Worm (Caenorhabditis elegans) whole organism, L2 larva: ENCODE measurements around the gene C25E10.5.

Experiments used
- R02D3.7 ChIP-seq: fragments of 150-350 bp; optimal IDR thresholded peaks from 2 replicates; lab custom pipeline; 2014; ENCODE audit warnings: missing biosample characterization, missing genetic modification characterization
- ZK546.5 ChIP-seq: sonication (generic microtip); optimal IDR thresholded peaks from 2 replicates; lab custom pipeline; 2017; ENCODE audit warnings: missing biosample characterization, missing genetic modification characterization
- alr-1 ChIP-seq: fragments of 150-350 bp; optimal IDR thresholded peaks from 2 replicates; lab custom pipeline; 2014; ENCODE audit warnings: missing biosample characterization, missing genetic modification characterization
- ama-1 ChIP-seq: fragments of 150-350 bp; optimal IDR thresholded peaks from 2 replicates; lab custom pipeline; 2018; ENCODE audit warnings: inconsistent platforms
- ceh-16 ChIP-seq: fragments of 150-350 bp; optimal IDR thresholded peaks from 2 replicates; lab custom pipeline; 2014; ENCODE audit warnings: missing biosample characterization, missing genetic modification characterization
- ceh-82 ChIP-seq: fragments of 150-350 bp; optimal IDR thresholded peaks from 2 replicates; lab custom pipeline; 2014; ENCODE audit warnings: missing biosample characterization, missing genetic modification characterization
- crh-2 ChIP-seq: sonication (generic microtip); optimal IDR thresholded peaks from 2 replicates; lab custom pipeline; 2017; ENCODE audit warnings: missing biosample characterization, missing genetic modification characterization
- dmd-4 ChIP-seq: sonication (generic microtip); optimal IDR thresholded peaks from 2 replicates; lab custom pipeline; 2017; ENCODE audit warnings: missing biosample characterization, missing genetic modification characterization
- elt-1 ChIP-seq: fragments of 150-350 bp; optimal IDR thresholded peaks from 2 replicates; lab custom pipeline; 2014; ENCODE audit warnings: missing biosample characterization, missing genetic modification characterization
- elt-3 ChIP-seq: sonication (generic microtip); optimal IDR thresholded peaks from 2 replicates; lab custom pipeline; 2017; ENCODE audit warnings: missing biosample characterization, missing genetic modification characterization
- fos-1 ChIP-seq: fragments of 150-350 bp; optimal IDR thresholded peaks from 2 replicates; lab custom pipeline; 2014; ENCODE audit warnings: missing biosample characterization, missing genetic modification characterization
- gmeb-1 ChIP-seq: fragments of 150-350 bp; optimal IDR thresholded peaks from 2 replicates; lab custom pipeline; 2014; ENCODE audit warnings: missing biosample characterization, missing genetic modification characterization
- lin-11 ChIP-seq: fragments of 150-350 bp; sonication (generic microtip); optimal IDR thresholded peaks from 2 replicates; lab custom pipeline; 2014; ENCODE audit warnings: missing biosample characterization, missing genetic modification characterization, inconsistent platforms, mixed read lengths
- lin-13 ChIP-seq: fragments of 150-350 bp; optimal IDR thresholded peaks from 2 replicates; lab custom pipeline; 2014; ENCODE audit warnings: missing biosample characterization, missing genetic modification reagents, missing genetic modification characterization
- lin-39 ChIP-seq: fragments of 150-350 bp; optimal IDR thresholded peaks from 2 replicates; lab custom pipeline; 2014; ENCODE audit warnings: missing biosample characterization, missing genetic modification reagents, missing genetic modification characterization
- lsy-2 ChIP-seq, 2 experiments: fragments of 150-350 bp in 1 of 2; sonication (generic microtip) in 1 of 2; optimal IDR thresholded peaks; 2 replicates each; lab custom pipeline; 2014 to 2017; ENCODE audit warnings: missing biosample characterization in 2 of 2, missing genetic modification characterization in 2 of 2
- mbf-1 ChIP-seq: sonication (generic microtip); optimal IDR thresholded peaks from 2 replicates; lab custom pipeline; 2017; ENCODE audit warnings: missing biosample characterization, missing genetic modification characterization
- mdl-1 ChIP-seq, 2 experiments: fragments of 150-350 bp in 1 of 2; sonication (generic microtip) in 1 of 2; optimal IDR thresholded peaks; 2 replicates each; lab custom pipeline; 2017; ENCODE audit warnings: missing biosample characterization in 2 of 2, missing genetic modification characterization in 2 of 2
- nhr-11 ChIP-seq: fragments of 150-350 bp; optimal IDR thresholded peaks from 2 replicates; lab custom pipeline; 2014; ENCODE audit warnings: missing biosample characterization, missing genetic modification characterization
- nhr-129 ChIP-seq: fragments of 150-350 bp; optimal IDR thresholded peaks from 2 replicates; lab custom pipeline; 2014; ENCODE audit warnings: missing biosample characterization, missing genetic modification characterization
- nhr-21 ChIP-seq: fragments of 150-350 bp; optimal IDR thresholded peaks from 2 replicates; lab custom pipeline; 2014; ENCODE audit warnings: missing biosample characterization, missing genetic modification characterization
- nhr-25 ChIP-seq: fragments of 150-350 bp; sonication (generic microtip); optimal IDR thresholded peaks from 3 replicates; lab custom pipeline; 2014; ENCODE audit warnings: missing biosample characterization, missing genetic modification characterization
- nhr-6 ChIP-seq: fragments of 150-350 bp; optimal IDR thresholded peaks from 2 replicates; lab custom pipeline; 2014; ENCODE audit warnings: missing biosample characterization, missing genetic modification characterization
- peb-1 ChIP-seq: fragments of 150-350 bp; optimal IDR thresholded peaks from 2 replicates; lab custom pipeline; 2014; ENCODE audit warnings: missing biosample characterization, missing genetic modification characterization
- sem-4 ChIP-seq: fragments of 150-350 bp; optimal IDR thresholded peaks from 2 replicates; lab custom pipeline; 2014; ENCODE audit warnings: missing biosample characterization, missing genetic modification reagents, missing genetic modification characterization
- skn-1 ChIP-seq: sonication (generic microtip); optimal IDR thresholded peaks from 2 replicates; lab custom pipeline; 2017; ENCODE audit warnings: missing biosample characterization, missing genetic modification characterization
- sma-9 ChIP-seq, 2 experiments: fragments of 150-350 bp in 1 of 2; sonication (generic microtip) in 1 of 2; optimal IDR thresholded peaks; 2 replicates each; lab custom pipeline; 2014 to 2016; ENCODE audit warnings: missing genetic modification characterization in 2 of 2, mild to moderate bottlenecking in 1 of 2, missing biosample characterization in 1 of 2, missing compliant biosample characterization in 1 of 2, missing genetic modification reagents in 1 of 2, moderate library complexity in 1 of 2
- unc-55 ChIP-seq: fragments of 150-350 bp; sonication (generic microtip); optimal IDR thresholded peaks from 3 replicates; lab custom pipeline; 2014; ENCODE audit warnings: missing biosample characterization, missing genetic modification reagents, missing genetic modification characterization
- unc-62 ChIP-seq: fragments of 150-350 bp; optimal IDR thresholded peaks from 2 replicates; lab custom pipeline; 2014; ENCODE audit warnings: missing biosample characterization, missing genetic modification reagents, missing genetic modification characterization
- ztf-1 ChIP-seq: fragments of 200-800 bp; sonication (Bioruptor generic); conservative IDR thresholded peaks from 2 replicates; pipeline ENCODE4 v1.3.6; 2022; ENCODE audit warnings: missing genetic modification characterization, missing compliant biosample characterization
- ztf-11 ChIP-seq: sonication (generic microtip); optimal IDR thresholded peaks from 2 replicates; lab custom pipeline; 2017; ENCODE audit warnings: missing biosample characterization, missing genetic modification characterization
- ztf-4 ChIP-seq: fragments of 150-350 bp; optimal IDR thresholded peaks from 2 replicates; lab custom pipeline; 2014; ENCODE audit warnings: missing biosample characterization, missing genetic modification characterization

Gene C25E10.5

DNA sequence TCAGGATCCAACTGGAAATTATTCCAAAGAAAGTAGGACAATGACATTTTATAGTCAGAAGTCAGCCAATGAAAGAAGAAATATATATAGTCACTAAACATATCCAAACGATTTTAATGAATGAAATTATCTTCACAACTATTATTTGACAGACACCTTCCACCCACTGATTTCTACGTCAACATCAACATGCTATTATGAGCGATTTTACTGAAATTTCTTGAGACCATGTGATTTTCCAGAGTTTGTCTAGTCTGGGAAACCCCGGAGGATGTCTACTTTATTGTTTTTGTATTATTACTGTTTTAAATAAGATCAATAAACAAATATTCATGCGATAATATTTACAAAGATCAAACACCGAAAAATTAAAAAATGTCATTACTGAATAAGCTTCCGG, 14.8 kb upstream of the C25E10.5 start, which contains the start of gene srt-18:
Gene srt-18 (minus strand): TSS at position 101 of the 400 bp plus-strand sequence.
- TF ChIP-seq unc-55 (GFP tag; lab: Kevin White, UChicago) (no peak), mdl-1 (tag; optimal IDR thresholded peaks at IDR 0.05; lab: Kevin White, UChicago) (no peak), mbf-1 (tag; lab: Kevin White, UChicago) (no peak), ceh-82 (no peak), dmd-4 (tag; lab: Kevin White, UChicago) (no peak), crh-2 (tag; lab: Kevin White, UChicago) (no peak), nhr-11 (tag; lab: Kevin White, UChicago) (no peak), ztf-11 (tag; lab: Kevin White, UChicago) (no peak)

- no peak for TF ChIP-seq mbf-1 (tag; lab: Kevin White, UChicago)
- TF ChIP-seq nhr-25 (tag; lab: Kevin White, UChicago), result no peak
- no peak for TF ChIP-seq elt-3
- no peak for TF ChIP-seq ama-1
- no peak for TF ChIP-seq sma-9 (GFP tag; optimal IDR thresholded peaks at IDR 0.05; lab: Kevin White, UChicago)
- TF ChIP-seq sma-9 (tag; optimal IDR thresholded peaks at IDR 0.05; lab: Kevin White, UChicago), result no peak
- TF ChIP-seq ZK546.5 (tag; lab: Kevin White, UChicago), result no peak
- no peak for TF ChIP-seq unc-62
- no peak for TF ChIP-seq mdl-1 (tag; optimal IDR thresholded peaks at IDR 0.05; lab: Kevin White, UChicago)
- no peak for TF ChIP-seq ceh-16 (tag; lab: Kevin White, UChicago)
- TF ChIP-seq crh-2 (tag; lab: Kevin White, UChicago), result no peak
- TF ChIP-seq skn-1 (tag; lab: Kevin White, UChicago), result no peak
These were observed 13.9 kb upstream of the C25E10.5 start, which contains the start of gene oac-40 for ce11 chrV:9016479-9016878. Gene oac-40, plus strand, starts transcription at chrV:9016779.

- no peak for TF ChIP-seq R02D3.7 (tag; lab: Kevin White, UChicago)
- no peak for TF ChIP-seq lsy-2 (tag; optimal IDR thresholded peaks at IDR 0.05; lab: Kevin White, UChicago)
- no peak for TF ChIP-seq skn-1 (tag; lab: Kevin White, UChicago)
- no peak for TF ChIP-seq lin-39 (tag; lab: Kevin White, UChicago)
- TF ChIP-seq nhr-6, result no peak
- no peak for TF ChIP-seq dmd-4 (tag; lab: Kevin White, UChicago)
- TF ChIP-seq ceh-16 (tag; lab: Kevin White, UChicago), result no peak
- no peak for TF ChIP-seq elt-1 (tag; lab: Kevin White, UChicago)
- TF ChIP-seq, all 48 proteins: peak for 0
These were observed 11.5 kb upstream of the C25E10.5 start for ce11 chrV:9018871-9019270.

DNA sequence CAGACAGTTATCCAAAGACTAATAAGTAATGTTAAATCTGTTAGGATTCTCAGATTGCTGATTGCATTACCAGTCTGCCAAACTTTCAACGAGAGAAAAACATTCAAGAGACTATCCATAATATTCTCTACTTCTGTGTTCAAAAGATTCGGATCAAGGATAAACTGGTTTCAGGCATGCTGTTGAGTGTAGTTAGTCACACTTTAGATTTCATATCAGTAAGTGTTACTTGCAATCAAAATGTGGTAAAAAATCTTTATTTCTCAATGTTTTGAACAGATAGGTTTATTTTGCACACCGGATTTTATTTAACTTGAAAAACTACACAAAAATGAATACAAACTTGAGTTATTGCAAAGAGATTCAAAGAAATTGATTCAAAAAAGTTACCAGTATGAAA, 8.3 kb upstream of the C25E10.5 start, which contains the start of gene oac-41:
Gene oac-41 (minus strand): TSS at position 101 of the 400 bp plus-strand sequence.
- TF ChIP-seq nhr-6 (no peak), lin-11 (no peak), sem-4 (tag; lab: Kevin White, UChicago) (no peak)

DNA sequence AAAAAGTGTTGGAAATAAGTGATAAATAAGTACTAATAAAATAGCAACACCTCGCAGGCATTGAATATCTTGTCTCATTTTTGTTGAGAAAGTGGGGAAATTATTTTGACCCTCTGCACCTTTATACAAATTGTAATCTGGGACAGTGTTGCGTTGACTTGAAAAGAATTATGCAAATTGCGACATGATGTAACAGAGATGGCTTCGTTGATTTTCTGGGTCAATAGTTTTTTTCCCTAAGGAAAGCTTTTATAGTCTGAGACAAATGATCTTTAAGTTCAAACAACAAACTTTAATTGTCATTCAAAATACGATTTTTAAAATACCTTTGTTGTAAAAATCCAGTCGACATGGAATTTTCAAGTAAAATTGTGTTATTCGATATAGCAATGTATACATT, 5.6 kb upstream of the C25E10.5 start, which contains the start of gene bus-1:
Gene bus-1 (minus strand): TSS at position 101 of the 400 bp plus-strand sequence.
- TF ChIP-seq unc-62 (no peak), alr-1 (tag; lab: Kevin White, UChicago) (no peak), nhr-129 (no peak), ztf-1 (GFP tag; lab: Robert Waterston, UW) (no peak), lin-13 (GFP tag; lab: Kevin White, UChicago) (no peak), lsy-2 (tag; optimal IDR thresholded peaks at IDR 0.05; lab: Kevin White, UChicago) (no peak), ztf-4 (tag; lab: Kevin White, UChicago) (no peak), sem-4 (tag; lab: Kevin White, UChicago) (no peak)

- no peak for TF ChIP-seq peb-1 (tag; lab: Kevin White, UChicago)
- no peak for TF ChIP-seq lin-11
- TF ChIP-seq fos-1 (tag; lab: Kevin White, UChicago), result no peak
- TF ChIP-seq gmeb-1, result no peak
- no peak for TF ChIP-seq crh-2 (tag; lab: Kevin White, UChicago)
- no peak for TF ChIP-seq nhr-21 (tag; lab: Kevin White, UChicago)
- no peak for TF ChIP-seq elt-1 (tag; lab: Kevin White, UChicago)
- TF ChIP-seq nhr-6, result no peak
- TF ChIP-seq, all 48 proteins: peak for 0
These were observed 2.9 kb downstream of the C25E10.5 start, which contains the start of gene C25E10.4 for ce11 chrV:9033267-9033666. Gene C25E10.4, plus strand, starts transcription at chrV:9033567.
